Worm (Caenorhabditis elegans) whole organism, L2 larva: ENCODE data around the gene pigm-1.

Experiments used
- C34F6.9 ChIP-seq: fragments of 150-350 bp; optimal IDR thresholded peaks from 2 replicates; lab custom pipeline; 2014; ENCODE audit warnings: missing biosample characterization, missing genetic modification characterization
- aly-2 ChIP-seq: fragments of 150-350 bp; optimal IDR thresholded peaks from 2 replicates; lab custom pipeline; 2014; ENCODE audit warnings: missing biosample characterization, missing genetic modification characterization
- ceh-16 ChIP-seq: fragments of 150-350 bp; optimal IDR thresholded peaks from 2 replicates; lab custom pipeline; 2014; ENCODE audit warnings: missing biosample characterization, missing genetic modification characterization
- lin-39 ChIP-seq: fragments of 150-350 bp; optimal IDR thresholded peaks from 2 replicates; lab custom pipeline; 2014; ENCODE audit warnings: missing biosample characterization, missing genetic modification reagents, missing genetic modification characterization
- mdl-1 ChIP-seq, 2 experiments: fragments of 150-350 bp in 1 of 2; sonication (generic microtip) in 1 of 2; optimal IDR thresholded peaks; 2 replicates each; lab custom pipeline; 2017; ENCODE audit warnings: missing biosample characterization in 2 of 2, missing genetic modification characterization in 2 of 2
- nhr-6 ChIP-seq: fragments of 150-350 bp; optimal IDR thresholded peaks from 2 replicates; lab custom pipeline; 2014; ENCODE audit warnings: missing biosample characterization, missing genetic modification characterization
- nhr-77 ChIP-seq: fragments of 150-350 bp; optimal IDR thresholded peaks from 2 replicates; lab custom pipeline; 2014; ENCODE audit warnings: missing biosample characterization, missing genetic modification characterization

DNA sequence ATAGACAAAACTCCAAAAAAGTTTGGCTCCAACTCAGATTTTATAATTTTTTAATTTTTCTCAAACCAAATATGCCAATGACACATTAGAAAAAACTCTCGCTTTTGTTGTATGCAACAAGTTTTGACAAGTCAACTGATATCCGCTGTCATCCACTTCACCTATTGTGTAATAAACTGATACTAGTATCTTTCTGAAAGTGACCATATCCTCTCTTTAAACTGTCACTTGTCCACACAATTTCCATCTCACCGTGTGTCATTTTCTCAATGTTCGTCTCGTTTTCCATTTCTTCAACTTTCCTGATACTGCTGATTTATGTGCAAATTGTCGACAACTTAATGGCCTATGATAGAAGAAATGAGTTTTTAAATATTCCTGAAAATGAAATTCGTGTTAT lies 34.8 kb downstream of the pigm-1 start, which contains the start of the genes C33B4.5 and C33B4.4:
- no peak for TF ChIP-seq C34F6.9
- TF ChIP-seq ceh-16, result no peak
- no peak for TF ChIP-seq aly-2 (tag; lab: Kevin White, UChicago)
- TF ChIP-seq lin-39 (tag; lab: Kevin White, UChicago), result no peak
- TF ChIP-seq nhr-6 (tag; lab: Kevin White, UChicago), result no peak
- no peak for TF ChIP-seq nhr-77 (tag; lab: Kevin White, UChicago)
- no peak for TF ChIP-seq mdl-1 (tag; optimal IDR thresholded peaks at IDR 0.05; lab: Kevin White, UChicago)
